Fruit fly (Drosophila melanogaster) whole organism, embryonic: ENCODE data around the gene CG42592.

Experiments
- Aef1 ChIP-seq: fragments of 200-800 bp; sonication (Bioruptor generic); IDR thresholded peaks from 3 replicates; pipeline ENCODE4 v1.3.6; 2022; ENCODE audit warnings: missing biosample characterization, missing genetic modification characterization
- Awh ChIP-seq: fragments of 200-800 bp; sonication (Bioruptor generic); IDR thresholded peaks from 2 replicates; pipeline ENCODE4, ENCODE4 v1.3.6; 2022; ENCODE audit warnings: missing biosample characterization, missing genetic modification characterization
- CG10431 ChIP-seq: fragments of 200-800 bp; sonication (Bioruptor generic); optimal IDR thresholded peaks from 3 replicates; lab custom pipeline; 2018; ENCODE audit warnings: missing biosample characterization, mild to moderate bottlenecking, missing genetic modification characterization
- CG11695 ChIP-seq: fragments of 200-800 bp; sonication (Bioruptor generic); IDR thresholded peaks from 3 replicates; pipeline ENCODE4 v1.3.6; 2022; ENCODE audit warnings: missing biosample characterization, missing genetic modification characterization
- CG12155 ChIP-seq: fragments of 200-800 bp; sonication (Bioruptor generic); optimal IDR thresholded peaks from 3 replicates; lab custom pipeline; 2016; ENCODE audit warnings: missing biosample characterization, missing genetic modification characterization
- CG13775 ChIP-seq: fragments of 200-800 bp; sonication (Bioruptor generic); optimal IDR thresholded peaks from 3 replicates; lab custom pipeline; 2017; ENCODE audit warnings: missing biosample characterization, mild to moderate bottlenecking, missing genetic modification characterization
- CG13894 ChIP-seq: fragments of 200-800 bp; sonication (Bioruptor generic); optimal IDR thresholded peaks from 3 replicates; lab custom pipeline; 2018; ENCODE audit warnings: missing biosample characterization, mild to moderate bottlenecking, missing genetic modification characterization, moderate library complexity
- CG1602 ChIP-seq: fragments of 200-800 bp; sonication (Bioruptor generic); optimal IDR thresholded peaks from 3 replicates; lab custom pipeline; 2016; ENCODE audit warnings: missing biosample characterization, missing genetic modification characterization
- CG17186 ChIP-seq: fragments of 200-800 bp; sonication (Bioruptor generic); optimal IDR thresholded peaks from 3 replicates; lab custom pipeline; 2017; ENCODE audit warnings: missing biosample characterization, missing genetic modification reagents, missing genetic modification characterization
- CG18764 ChIP-seq: fragments of 200-800 bp; sonication (Bioruptor generic); optimal IDR thresholded peaks from 3 replicates; lab custom pipeline; 2016; ENCODE audit warnings: missing biosample characterization, missing genetic modification characterization
- CG31441 ChIP-seq: fragments of 200-800 bp; sonication (Bioruptor generic); IDR thresholded peaks from 2 replicates; pipeline ENCODE4 v1.3.6; 2022; ENCODE audit warnings: missing biosample characterization, missing genetic modification characterization
- CG3847 ChIP-seq: fragments of 200-800 bp; sonication (Bioruptor generic); IDR thresholded peaks from 2 replicates; pipeline ENCODE4 v1.3.6; 2022; ENCODE audit warnings: missing biosample characterization, missing genetic modification characterization
- CG4360 ChIP-seq: fragments of 200-800 bp; sonication (Bioruptor generic); IDR thresholded peaks from 2 replicates; pipeline ENCODE4 v1.3.6; 2022; ENCODE audit warnings: missing biosample characterization, missing genetic modification characterization
- CG9817 ChIP-seq: fragments of 200-800 bp; sonication (Bioruptor generic); optimal IDR thresholded peaks from 2 replicates; lab custom pipeline; 2018; ENCODE audit warnings: missing biosample characterization, mild to moderate bottlenecking, missing genetic modification characterization, moderate library complexity
- D19B ChIP-seq: fragments of 200-800 bp; sonication (Bioruptor generic); optimal IDR thresholded peaks from 2 replicates; lab custom pipeline; 2017; ENCODE audit warnings: missing biosample characterization, mild to moderate bottlenecking, missing genetic modification characterization
- Dip3 ChIP-seq: fragments of 200-800 bp; sonication (Bioruptor generic); optimal IDR thresholded peaks from 3 replicates; lab custom pipeline; 2016; ENCODE audit warnings: missing biosample characterization, missing genetic modification characterization
- Dref ChIP-seq: fragments of 200-800 bp; sonication (Bioruptor generic); IDR thresholded peaks from 2 replicates; pipeline ENCODE4 v1.3.6; 2022; ENCODE audit warnings: missing biosample characterization, missing genetic modification characterization
- E2f1 ChIP-seq: fragments of 200-800 bp; sonication (Bioruptor generic); IDR thresholded peaks from 2 replicates; pipeline ENCODE4 v1.3.6; 2022; ENCODE audit warnings: missing biosample characterization, missing genetic modification characterization
- HLH4C ChIP-seq: fragments of 200-800 bp; sonication (Bioruptor generic); IDR thresholded peaks from 3 replicates; pipeline ENCODE4 v1.3.6; 2022; ENCODE audit warnings: missing biosample characterization, missing genetic modification characterization; ENCODE audit not compliant: partially characterized antibody
- Hmr ChIP-seq: fragments of 200-800 bp; sonication (Bioruptor generic); optimal IDR thresholded peaks from 3 replicates; lab custom pipeline; 2017; ENCODE audit warnings: mild to moderate bottlenecking, missing biosample characterization, missing genetic modification reagents, missing genetic modification characterization
- Kr ChIP-seq: fragments of 200-800 bp; sonication (Bioruptor generic); optimal IDR thresholded peaks from 2 replicates; lab custom pipeline; 2017; ENCODE audit warnings: missing biosample characterization, mild to moderate bottlenecking, missing genetic modification characterization
- MESR4 ChIP-seq: fragments of 200-800 bp; sonication (Bioruptor generic); optimal IDR thresholded peaks from 2 replicates; lab custom pipeline; 2018; ENCODE audit warnings: missing biosample characterization, mild to moderate bottlenecking, missing genetic modification characterization, moderate library complexity
- MTF-1 ChIP-seq: fragments of 200-800 bp; sonication (Bioruptor generic); optimal IDR thresholded peaks from 2 replicates; lab custom pipeline; 2018; ENCODE audit warnings: missing biosample characterization, mild to moderate bottlenecking, missing genetic modification characterization, borderline replicate concordance
- Myb ChIP-seq: fragments of 200-800 bp; sonication (Bioruptor generic); optimal IDR thresholded peaks from 2 replicates; lab custom pipeline; 2016; ENCODE audit warnings: missing biosample characterization, missing genetic modification characterization
- PHDP ChIP-seq: fragments of 200-800 bp; sonication (Bioruptor generic); optimal IDR thresholded peaks from 3 replicates; lab custom pipeline; 2018; ENCODE audit warnings: missing biosample characterization, mild to moderate bottlenecking, missing genetic modification characterization, moderate library complexity
- Sin3A ChIP-seq: fragments of >200 bp; optimal IDR thresholded peaks from 2 replicates; lab custom pipeline; 2018
- TFAM ChIP-seq: fragments of 200-800 bp; sonication (Bioruptor generic); optimal IDR thresholded peaks from 2 replicates; lab custom pipeline; 2017; ENCODE audit warnings: missing biosample characterization, missing genetic modification characterization, inconsistent platforms
- Usf ChIP-seq: fragments of 200-800 bp; sonication (Bioruptor generic); optimal IDR thresholded peaks from 2 replicates; lab custom pipeline; 2017; ENCODE audit warnings: missing genotype, missing biosample characterization, missing genetic modification characterization
- YL-1 ChIP-seq: fragments of 200-800 bp; sonication (Bioruptor generic); optimal IDR thresholded peaks from 3 replicates; lab custom pipeline; 2017; ENCODE audit warnings: missing biosample characterization, mild to moderate bottlenecking, missing genetic modification characterization
- ato ChIP-seq: fragments of 200-800 bp; sonication (Bioruptor generic); IDR thresholded peaks from 2 replicates; pipeline ENCODE4 v1.3.6; 2022; ENCODE audit warnings: missing biosample characterization, missing genetic modification characterization; ENCODE audit not compliant: partially characterized antibody
- az2 ChIP-seq: fragments of 200-800 bp; sonication (Bioruptor generic); optimal IDR thresholded peaks from 3 replicates; lab custom pipeline; 2016; ENCODE audit warnings: missing biosample characterization, missing genetic modification characterization
- bbx ChIP-seq: fragments of 200-800 bp; sonication (Bioruptor generic); IDR thresholded peaks from 2 replicates; pipeline ENCODE4 v1.3.6; 2022; ENCODE audit warnings: missing biosample characterization, missing genetic modification characterization; ENCODE audit not compliant: partially characterized antibody
- bowl ChIP-seq: fragments of 200-800 bp; sonication (Bioruptor generic); IDR thresholded peaks from 2 replicates; pipeline ENCODE4 v1.3.6; 2022; ENCODE audit warnings: missing biosample characterization, missing genetic modification characterization
- caup ChIP-seq: fragments of 200-800 bp; sonication (Bioruptor generic); optimal IDR thresholded peaks from 3 replicates; lab custom pipeline; 2017; ENCODE audit warnings: missing biosample characterization, mild to moderate bottlenecking, missing genetic modification characterization, moderate library complexity; ENCODE audit not compliant: severe bottlenecking
- dmrt11E ChIP-seq: fragments of 200-800 bp; sonication (Bioruptor generic); optimal IDR thresholded peaks from 3 replicates; lab custom pipeline; 2018; ENCODE audit warnings: missing biosample characterization, mild to moderate bottlenecking, missing genetic modification characterization, moderate library complexity
- grn ChIP-seq: fragments of 200-800 bp; sonication (Bioruptor generic); optimal IDR thresholded peaks from 3 replicates; lab custom pipeline; 2017; ENCODE audit warnings: missing biosample characterization, missing genetic modification characterization
- gro ChIP-seq: fragments of 200-800 bp; sonication (Bioruptor generic); optimal IDR thresholded peaks from 2 replicates; lab custom pipeline; 2016; ENCODE audit warnings: missing biosample characterization, missing genetic modification characterization
- gsb-n ChIP-seq: fragments of 200-800 bp; sonication (Bioruptor generic); optimal IDR thresholded peaks from 3 replicates; lab custom pipeline; 2018; ENCODE audit warnings: missing biosample characterization, mild to moderate bottlenecking, missing genetic modification characterization
- ham ChIP-seq: fragments of 200-800 bp; sonication (Bioruptor generic); IDR thresholded peaks from 2 replicates; pipeline ENCODE4 v1.3.6; 2022; ENCODE audit warnings: missing biosample characterization, missing genetic modification characterization
- hb ChIP-seq: fragments of 200-800 bp; sonication (Bioruptor generic); IDR thresholded peaks from 3 replicates; pipeline ENCODE4 v1.3.6; 2022; ENCODE audit warnings: missing biosample characterization, missing genetic modification characterization; ENCODE audit not compliant: partially characterized antibody
- klu ChIP-seq: fragments of 200-800 bp; sonication (Bioruptor generic); IDR thresholded peaks from 2 replicates; pipeline ENCODE4 v1.3.6; 2022; ENCODE audit warnings: missing biosample characterization, missing genetic modification characterization
- lilli ChIP-seq: fragments of 200-800 bp; sonication (Bioruptor generic); optimal IDR thresholded peaks from 3 replicates; lab custom pipeline; 2016; ENCODE audit warnings: missing biosample characterization, missing genetic modification characterization
- pzg ChIP-seq: fragments of 200-800 bp; sonication (Bioruptor generic); optimal IDR thresholded peaks from 3 replicates; lab custom pipeline; 2018; ENCODE audit warnings: missing biosample characterization, mild to moderate bottlenecking, missing genetic modification characterization, moderate library complexity
- ranshi ChIP-seq: fragments of 200-800 bp; sonication (Bioruptor generic); IDR thresholded peaks from 2 replicates; pipeline ENCODE4 v1.3.6; 2022; ENCODE audit warnings: missing biosample characterization, missing genetic modification characterization
- sima ChIP-seq: fragments of 200-800 bp; sonication (Bioruptor generic); optimal IDR thresholded peaks from 2 replicates; lab custom pipeline; 2016; ENCODE audit warnings: missing biosample characterization, missing genetic modification characterization
- slbo ChIP-seq: fragments of 200-800 bp; sonication (Bioruptor generic); IDR thresholded peaks from 2 replicates; pipeline ENCODE4 v1.3.6; 2022; ENCODE audit warnings: missing biosample characterization, missing genetic modification characterization
- sob ChIP-seq: fragments of 200-800 bp; sonication (Bioruptor generic); IDR thresholded peaks from 2 replicates; pipeline ENCODE4 v1.3.6; 2022; ENCODE audit warnings: missing biosample characterization, missing genetic modification characterization
- sr ChIP-seq: fragments of 200-800 bp; sonication (Bioruptor generic); IDR thresholded peaks from 3 replicates; pipeline ENCODE4 v1.3.6; 2022; ENCODE audit warnings: missing biosample characterization, missing genetic modification characterization
- toy ChIP-seq: fragments of 200-800 bp; sonication (Bioruptor generic); IDR thresholded peaks from 2 replicates; pipeline ENCODE4 v1.3.6; 2022; ENCODE audit warnings: missing biosample characterization, missing genetic modification characterization
- usp ChIP-seq: fragments of >200 bp; optimal IDR thresholded peaks from 2 replicates; lab custom pipeline; 2017; ENCODE audit warnings: missing biosample characterization, missing genetic modification characterization

Gene CG42592

DNA sequence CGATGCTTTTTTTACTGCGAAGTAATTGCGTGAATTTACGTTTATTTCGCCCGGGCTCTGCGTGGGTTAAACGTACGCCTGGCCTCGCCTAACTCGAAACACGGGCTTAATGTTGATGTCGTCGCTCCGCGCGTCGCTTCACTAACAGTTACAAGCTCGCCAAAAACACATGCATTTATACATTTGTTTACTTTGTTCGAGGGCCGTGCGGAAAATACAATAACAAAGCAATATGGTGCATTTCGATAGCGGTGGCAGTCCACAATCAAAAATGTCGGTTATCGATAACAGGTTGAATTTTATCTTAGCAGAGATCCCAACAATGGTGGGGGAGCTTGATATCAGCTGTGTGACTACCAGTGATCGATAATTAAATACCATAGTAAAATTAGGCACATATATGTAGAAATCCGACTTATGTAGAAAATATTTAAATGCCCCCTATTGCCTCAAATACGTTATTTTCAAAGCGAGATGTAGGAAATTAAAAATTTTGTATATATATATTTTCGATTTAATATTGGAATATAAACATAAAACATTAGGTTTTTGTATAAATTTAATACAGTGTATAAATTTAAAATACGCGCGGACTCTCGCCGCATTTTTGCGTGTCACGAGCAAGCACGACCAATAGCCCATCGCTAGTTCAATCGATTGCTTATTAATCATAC is 32.7 kb upstream of the CG42592 start, which contains the start of gene Zip99C (continued):
- TF ChIP-seq sima (GFP tag; lab: Kevin White, UChicago) = no peak
- peak; percentile 23 for TF ChIP-seq CG1602 (GFP tag; lab: Kevin White, UChicago)
- TF ChIP-seq pzg (GFP tag; lab: Kevin White, UChicago) = peak; percentile 93
- no peak for TF ChIP-seq ham (GFP tag; lab: Robert Waterston, UW)
- TF ChIP-seq MTF-1 (GFP tag; lab: Kevin White, UChicago) = peak; percentile 100
- TF ChIP-seq Myb (GFP tag; lab: Kevin White, UChicago) = peak; percentile 36
- TF ChIP-seq CG4360 = peak; percentile 58
- TF ChIP-seq Aef1 (GFP tag; lab: Robert Waterston, UW) = peak; percentile 57
- TF ChIP-seq Usf (GFP tag; lab: Kevin White, UChicago) = peak; percentile 18
- TF ChIP-seq Dref (GFP tag; lab: Robert Waterston, UW) = peak; percentile 96
- TF ChIP-seq az2 (GFP tag; lab: Kevin White, UChicago) = peak; percentile 39
- peak; percentile 6 for TF ChIP-seq CG18764 (GFP tag; lab: Kevin White, UChicago)
- peak; percentile 50 for TF ChIP-seq YL-1 (GFP tag; lab: Kevin White, UChicago)
- TF ChIP-seq sr = 0 out of 3 replicates have a peak, but pooled peaks have one; percentile 16
- no peak for TF ChIP-seq Awh (GFP tag; lab: Robert Waterston, UW)
- TF ChIP-seq E2f1 (GFP tag; lab: Robert Waterston, UW) = no peak
- TF ChIP-seq ranshi (GFP tag; lab: Robert Waterston, UW) = peak; percentile 51; the same call in 1 of the 2 replicates
- no peak for TF ChIP-seq toy (GFP tag; lab: Robert Waterston, UW)
- peak; percentile 64; the same call in 1 of the 2 replicates for TF ChIP-seq CG31441 (GFP tag; lab: Robert Waterston, UW)
- TF ChIP-seq MESR4 = peak; percentile 35
- TF ChIP-seq CG17186 = peak; percentile 70
- peak; percentile 83 for TF ChIP-seq hb (GFP tag; lab: Robert Waterston, UW)
- TF ChIP-seq sob (GFP tag; lab: Robert Waterston, UW) = 0 out of 2 replicates have a peak, but pooled peaks have one; percentile 25
- TF ChIP-seq CG13894 = peak; percentile 17
- TF ChIP-seq grn (GFP tag; lab: Kevin White, UChicago) = no peak
- TF ChIP-seq bbx = peak; percentile 87
- TF ChIP-seq dmrt11E (tag; lab: Kevin White, UChicago) = peak; percentile 12
- peak; percentile 35 for TF ChIP-seq Dip3 (GFP tag; lab: Kevin White, UChicago)
- TF ChIP-seq slbo (GFP tag; lab: Robert Waterston, UW) = peak; percentile 63
- no peak for TF ChIP-seq TFAM (GFP tag; lab: Kevin White, UChicago)
- peak; percentile 46 for TF ChIP-seq Hmr (GFP tag; lab: Kevin White, UChicago)
- TF ChIP-seq CG11695 (GFP tag; lab: Robert Waterston, UW) = no peak
- peak; percentile 36 for TF ChIP-seq CG9817
- TF ChIP-seq Kr (GFP tag; lab: Kevin White, UChicago) = no peak
- TF ChIP-seq CG10431 (GFP tag; lab: Kevin White, UChicago) = no peak
- 0 out of 2 replicates have a peak, but pooled peaks have one; percentile 10 for TF ChIP-seq klu
- TF ChIP-seq ato = peak; percentile 55
- no peak for TF ChIP-seq D19B
- TF ChIP-seq bowl (GFP tag; lab: Robert Waterston, UW) = no peak
- TF ChIP-seq usp = no peak
- TF ChIP-seq Sin3A = peak; percentile 63
- TF ChIP-seq CG12155 = peak; percentile 80
- TF ChIP-seq caup (GFP tag; lab: Kevin White, UChicago) = peak; percentile 6
- TF ChIP-seq lilli (GFP tag; lab: Kevin White, UChicago) = peak; percentile 66
- TF ChIP-seq CG3847 (GFP tag; lab: Robert Waterston, UW) = peak; percentile 37; the same call in 1 of the 2 replicates
- peak; percentile 27 for TF ChIP-seq PHDP (tag; lab: Kevin White, UChicago)
- TF ChIP-seq gro (GFP tag; lab: Kevin White, UChicago) = peak; percentile 6
- peak; percentile 29 for TF ChIP-seq gsb-n (tag; lab: Kevin White, UChicago)
- TF ChIP-seq CG13775 (GFP tag; lab: Kevin White, UChicago) = peak; percentile 50
- TF ChIP-seq HLH4C (GFP tag; lab: Robert Waterston, UW) = peak; percentile 84
